Fruit fly (Drosophila melanogaster) whole organism: ENCODE results near the gene aph-1.

Experiments
- CG8478 ChIP-seq: fragments of >200 bp; optimal IDR thresholded peaks from 2 replicates; lab custom pipeline; 2018; ENCODE audit warnings: inconsistent platforms
- Dll ChIP-seq: fragments of >200 bp; optimal IDR thresholded peaks from 2 replicates; lab custom pipeline; 2017
- EcR ChIP-seq, 2 experiments: fragments of >200 bp; optimal IDR thresholded peaks; 2 replicates each; lab custom pipeline; 2017; ENCODE audit warnings: missing biosample characterization in 2 of 2, missing genetic modification characterization in 2 of 2, missing genetic modification reagents in 2 of 2
- pan ChIP-seq: fragments of >200 bp; optimal IDR thresholded peaks from 2 replicates; lab custom pipeline; 2017
- psq ChIP-seq: fragments of >200 bp; optimal IDR thresholded peaks from 2 replicates; lab custom pipeline; 2017

DNA sequence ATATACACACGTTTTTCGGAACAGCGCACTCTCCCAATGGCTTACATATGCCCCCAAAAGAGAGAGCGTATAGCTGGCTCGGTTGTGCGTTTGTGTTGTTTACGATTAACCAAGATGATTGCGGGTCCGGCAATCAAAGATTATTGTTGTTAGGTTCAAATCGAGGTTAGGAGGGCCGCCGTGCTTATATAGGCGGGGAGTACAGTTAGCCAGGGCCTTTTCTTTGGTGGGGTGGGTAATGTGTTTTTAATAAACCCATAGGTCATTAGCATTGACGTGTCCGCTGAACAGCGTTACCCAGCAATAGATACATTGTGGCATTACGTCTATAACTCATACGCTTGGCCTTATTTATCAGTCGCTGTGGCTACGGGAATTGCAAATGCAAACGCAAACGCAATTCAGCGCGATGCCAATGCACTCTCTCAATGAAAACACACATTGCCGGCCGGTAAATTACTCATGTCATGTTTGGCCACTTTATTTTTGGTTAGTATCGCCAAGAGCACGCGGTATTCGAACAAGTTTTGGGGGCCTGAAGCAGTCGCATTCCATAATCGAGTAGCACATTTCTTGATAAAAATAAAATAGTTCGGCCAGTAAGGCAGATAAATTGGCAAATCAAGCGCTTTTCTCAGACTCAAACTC, 12.1 kb upstream of the aph-1 start:
- TF ChIP-seq pan (lab: Kevin White, UChicago), result no peak
- peak in 1 of 2 experiments; percentile 67 for TF ChIP-seq EcR (GFP tag; optimal IDR thresholded peaks at IDR 0.05; lab: Kevin White, UChicago)
- TF ChIP-seq Dll, result no peak
- TF ChIP-seq CG8478 (lab: Kevin White, UChicago), result no peak
- no peak for TF ChIP-seq psq
